Worm (Caenorhabditis elegans): ENCODE data around the gene C54D10.9.

The C54D10.9 gene

ce11 chrV:12432111-12432510 lies 14.8 kb upstream of the C54D10.9 start, which contains the start of gene C54D10.13:
Gene C54D10.13, minus strand, starts transcription at chrV:12432289.
- no peak for TF ChIP-seq ham-2 (GFP tag; optimal IDR thresholded peaks at IDR 0.05)
- TF ChIP-seq nhr-76 (tag; optimal IDR thresholded peaks at IDR 0.05) = no peak
- TF ChIP-seq mls-2 (tag; optimal IDR thresholded peaks at IDR 0.05) = no peak

DNA sequence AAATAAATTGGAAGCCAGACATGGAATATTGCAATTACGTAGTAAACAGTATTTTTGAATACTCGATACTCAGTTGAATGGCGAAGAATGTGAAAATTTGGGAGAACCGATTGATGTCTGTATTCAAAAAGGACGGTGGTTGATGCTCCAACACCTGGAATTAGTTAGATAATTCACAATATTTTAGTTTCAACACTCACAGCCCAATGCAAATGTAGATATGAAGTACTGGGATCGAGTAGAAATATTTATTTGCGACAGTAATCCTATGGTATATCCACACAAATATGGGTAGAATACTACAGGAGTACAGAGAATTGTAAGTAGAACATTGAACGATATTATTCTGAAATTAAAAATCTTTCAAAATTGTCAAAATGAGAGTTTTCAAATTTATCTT lies 13.8 kb upstream of the C54D10.9 start:
- TF ChIP-seq blmp-1 (tag; optimal IDR thresholded peaks at IDR 0.05) = no peak

DNA sequence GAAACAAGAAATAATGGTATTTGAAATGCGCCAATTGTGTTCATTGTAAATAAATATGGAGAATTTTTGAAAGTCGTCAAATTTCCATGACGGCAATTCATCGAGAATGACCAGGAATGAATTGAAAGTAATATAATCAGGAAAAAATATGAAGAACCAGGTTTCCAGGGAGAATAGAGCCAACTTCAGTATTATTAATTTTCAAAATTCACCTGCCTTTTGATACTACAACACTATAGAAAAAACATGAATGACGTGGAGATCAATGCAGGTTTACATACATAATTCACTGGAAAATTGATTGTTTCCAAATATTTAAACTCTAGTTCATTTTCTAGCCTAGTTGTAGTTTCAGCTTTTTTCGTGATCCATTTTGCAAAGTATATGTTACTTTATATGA lies 13.2 kb upstream of the C54D10.9 start, which contains the start of gene srh-25:
srh-25 (minus strand) TSS at position 101 of the 400 bp plus-strand sequence.
- no peak for TF ChIP-seq ceh-39 (tag; optimal IDR thresholded peaks at IDR 0.05)
- no peak for TF ChIP-seq elt-3 (tag; optimal IDR thresholded peaks at IDR 0.05)
- TF ChIP-seq cnd-1 (tag; optimal IDR thresholded peaks at IDR 0.05) = no peak
- TF ChIP-seq lin-13 (tag; optimal IDR thresholded peaks at IDR 0.05) = no peak
- no peak for TF ChIP-seq lin-32 (GFP tag; optimal IDR thresholded peaks at IDR 0.05)
- no peak for TF ChIP-seq nhr-12 (tag; optimal IDR thresholded peaks at IDR 0.05)
- TF ChIP-seq blmp-1 (tag; optimal IDR thresholded peaks at IDR 0.05) = no peak

DNA sequence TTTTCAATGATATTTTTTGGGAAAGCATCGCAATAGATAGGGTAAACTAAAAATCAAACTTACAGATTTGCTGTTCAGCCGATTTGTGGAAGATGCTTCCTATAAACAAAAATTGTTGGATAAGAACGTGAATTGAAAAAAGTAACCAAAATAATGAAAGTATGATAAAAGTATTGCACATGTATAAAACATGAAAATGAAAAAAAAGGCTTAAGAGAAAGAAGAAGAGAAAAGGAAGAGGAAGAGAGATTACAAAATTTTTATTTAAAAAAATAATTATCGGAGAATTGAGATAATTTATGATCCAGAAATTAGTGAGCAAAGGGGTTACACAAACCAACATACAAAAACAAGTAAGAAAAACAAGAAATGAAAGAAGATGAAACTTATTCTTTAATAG lies 5.5 kb upstream of the C54D10.9 start, which contains the start of gene pals-37:
pals-37 (minus strand) TSS at position 101 of the 400 bp plus-strand sequence.
- TF ChIP-seq nhr-2 (tag; optimal IDR thresholded peaks at IDR 0.05) (no peak), unc-120 (tag; optimal IDR thresholded peaks at IDR 0.05; ENCODE audit: poor library complexity, severe bottlenecking) (no peak), pha-4 (tag; optimal IDR thresholded peaks at IDR 0.05) (no peak), nhr-12 (tag; optimal IDR thresholded peaks at IDR 0.05) (no peak), hlh-1 (tag; optimal IDR thresholded peaks at IDR 0.05) (no peak), zip-8 (tag; optimal IDR thresholded peaks at IDR 0.05) (no peak), elt-1 (tag; optimal IDR thresholded peaks at IDR 0.05; ENCODE audit: borderline replicate concordance, insufficient read depth) (no peak), ces-1 (GFP tag; optimal IDR thresholded peaks at IDR 0.05) (no peak), drap-1 (GFP tag; optimal IDR thresholded peaks at IDR 0.05) (no peak), M03D4.4 (tag; optimal IDR thresholded peaks at IDR 0.05) (no peak), blmp-1 (tag; optimal IDR thresholded peaks at IDR 0.05) (no peak), unc-39 (tag; optimal IDR thresholded peaks at IDR 0.05) (no peak), ham-2 (GFP tag; optimal IDR thresholded peaks at IDR 0.05) (no peak), snpc-4 (tag; optimal IDR thresholded peaks at IDR 0.05) (no peak)

ce11 chrV:12443754-12444153 lies 3.2 kb upstream of the C54D10.9 start, which contains the start of gene pals-39:
Gene pals-39, minus strand, starts transcription at chrV:12443854.
- TF ChIP-seq M03D4.4 (tag; optimal IDR thresholded peaks at IDR 0.05) (no peak), lin-32 (GFP tag; optimal IDR thresholded peaks at IDR 0.05) (no peak), bed-3 (GFP tag; optimal IDR thresholded peaks at IDR 0.05) (no peak), ceh-39 (tag; optimal IDR thresholded peaks at IDR 0.05) (no peak)

DNA sequence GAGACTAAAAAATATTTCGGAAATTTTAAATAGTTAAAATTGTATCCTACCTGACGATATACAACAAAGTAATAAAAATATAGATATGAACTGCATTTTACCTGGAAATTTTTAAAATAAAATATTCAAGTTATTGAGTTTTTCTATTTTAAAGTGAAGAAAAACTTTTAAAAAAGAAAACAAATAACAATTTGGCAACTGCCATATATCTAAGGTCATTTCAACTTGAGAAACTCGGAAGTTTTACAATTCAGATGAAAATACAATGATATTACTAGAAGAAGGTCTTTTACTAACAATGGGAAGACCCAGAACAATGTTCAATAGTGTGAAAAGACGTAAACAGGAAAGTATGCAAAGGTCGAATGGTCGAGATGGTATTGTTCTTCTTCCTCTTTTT lies 2.9 kb downstream of the C54D10.9 start, which contains the start of gene C54D10.10:
C54D10.10 (minus strand) TSS at position 101 of the 400 bp plus-strand sequence.
- TF ChIP-seq flh-1 (GFP tag; optimal IDR thresholded peaks at IDR 0.05) (no peak), elt-3 (tag; optimal IDR thresholded peaks at IDR 0.05) (no peak), ces-1 (GFP tag; optimal IDR thresholded peaks at IDR 0.05) (no peak), unc-120 (tag; optimal IDR thresholded peaks at IDR 0.05; ENCODE audit: poor library complexity, severe bottlenecking) (no peak), ceh-83 (GFP tag; optimal IDR thresholded peaks at IDR 0.05) (no peak)

- no peak for TF ChIP-seq unc-39 (tag; optimal IDR thresholded peaks at IDR 0.05)
- TF ChIP-seq lin-13 (tag; optimal IDR thresholded peaks at IDR 0.05) = no peak
- TF ChIP-seq nhr-237 (tag; optimal IDR thresholded peaks at IDR 0.05) = no peak
- no peak for TF ChIP-seq ham-2 (GFP tag; optimal IDR thresholded peaks at IDR 0.05)
- peak; percentile 53 for TF ChIP-seq ces-1 (GFP tag; optimal IDR thresholded peaks at IDR 0.05)
- no peak for TF ChIP-seq nhr-12 (tag; optimal IDR thresholded peaks at IDR 0.05)
- TF ChIP-seq ceh-39 (tag; optimal IDR thresholded peaks at IDR 0.05) = no peak
- TF ChIP-seq nhr-2 (tag; optimal IDR thresholded peaks at IDR 0.05) = no peak
- TF ChIP-seq nhr-28 (tag; optimal IDR thresholded peaks at IDR 0.05) = no peak
- no peak for TF ChIP-seq elt-1 (tag; optimal IDR thresholded peaks at IDR 0.05; ENCODE audit: borderline replicate concordance, insufficient read depth)
- TF ChIP-seq blmp-1 (tag; optimal IDR thresholded peaks at IDR 0.05) = no peak
- TF ChIP-seq pha-4 (tag; optimal IDR thresholded peaks at IDR 0.05) = no peak
- no peak for TF ChIP-seq ztf-11 (tag; optimal IDR thresholded peaks at IDR 0.05)
- peak; percentile 20 for TF ChIP-seq lsy-2 (tag; optimal IDR thresholded peaks at IDR 0.05)
- TF ChIP-seq zip-8 (tag; optimal IDR thresholded peaks at IDR 0.05) = no peak
- no peak for TF ChIP-seq mls-2 (tag; optimal IDR thresholded peaks at IDR 0.05)
- no peak for TF ChIP-seq ceh-83 (GFP tag; optimal IDR thresholded peaks at IDR 0.05)
Measured at ce11 chrV:12450441-12450840, 3.5 kb downstream of the C54D10.9 start, which contains the start of gene F28C1.1. Gene F28C1.1, plus strand, starts transcription at chrV:12450805.
